Worm (Caenorhabditis elegans): ENCODE measurements around the gene K08A2.2.

DNA sequence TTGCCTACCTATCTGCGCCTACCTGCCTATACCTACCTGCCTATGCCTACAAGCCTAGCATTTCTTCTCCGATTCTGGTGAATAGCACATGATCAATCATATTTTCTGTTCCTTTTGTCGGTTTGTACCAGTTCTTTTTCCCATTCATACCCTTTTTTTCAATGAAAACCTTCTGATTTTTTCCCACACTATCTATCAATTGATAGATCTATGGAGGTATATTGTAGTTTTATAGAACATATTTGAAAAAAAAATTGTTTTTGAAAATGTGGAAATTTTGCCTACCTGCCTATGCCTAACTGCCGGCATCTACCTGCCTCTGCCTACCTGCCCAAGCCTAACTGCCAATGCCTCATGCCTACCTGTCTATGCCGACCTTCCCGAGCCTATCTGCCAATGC, 27.8 kb upstream of the K08A2.2 start:
- TF ChIP-seq lsy-2 (tag; optimal IDR thresholded peaks at IDR 0.05) (no peak), snpc-4 (tag; optimal IDR thresholded peaks at IDR 0.05) (no peak), sptf-1 (tag; optimal IDR thresholded peaks at IDR 0.05) (no peak), pha-4 (tag; optimal IDR thresholded peaks at IDR 0.05) (no peak), ham-2 (GFP tag; optimal IDR thresholded peaks at IDR 0.05) (no peak), mab-5 (tag; optimal IDR thresholded peaks at IDR 0.05) (no peak), nhr-28 (tag; optimal IDR thresholded peaks at IDR 0.05) (no peak), nhr-76 (tag; optimal IDR thresholded peaks at IDR 0.05) (no peak), mep-1 (tag; optimal IDR thresholded peaks at IDR 0.05) (no peak), tbx-8 (GFP tag; optimal IDR thresholded peaks at IDR 0.05) (no peak), blmp-1 (tag; optimal IDR thresholded peaks at IDR 0.05) (no peak), unc-62 (GFP tag; optimal IDR thresholded peaks at IDR 0.05) (no peak)

All from whole organism, mixed stage, embryonic.